Worm (Caenorhabditis elegans): ENCODE measurements around the gene K09A11.1.

K09A11.1 gene

DNA sequence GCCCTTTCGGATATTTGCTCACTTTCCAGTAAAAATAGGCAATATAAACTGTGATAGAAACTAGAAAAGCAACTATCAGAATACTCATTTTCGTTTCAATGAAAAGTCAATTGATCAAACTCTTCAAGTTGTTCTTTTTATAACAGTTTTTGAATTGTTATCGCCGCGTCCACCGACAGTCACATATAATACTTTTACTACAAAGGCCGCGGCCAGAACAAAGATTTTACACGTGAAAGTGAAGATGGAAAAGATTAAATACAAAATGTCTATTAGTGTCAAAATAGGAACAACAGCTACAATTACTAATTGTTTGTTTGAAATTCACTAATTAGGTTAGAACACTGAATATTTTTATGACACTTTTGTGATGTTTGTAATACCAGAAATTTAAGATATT lies 7.3 kb downstream of the K09A11.1 start, which contains the start of gene cyp-14A2:
TSS of gene cyp-14A2 (minus strand) at position 101 of the 400 bp plus-strand sequence.
- no peak for TF ChIP-seq nfya-1 (tag; optimal IDR thresholded peaks at IDR 0.05)
- no peak for TF ChIP-seq ttx-3 (tag; optimal IDR thresholded peaks at IDR 0.05)
- TF ChIP-seq ahr-1 (tag; optimal IDR thresholded peaks at IDR 0.05), result no peak
- TF ChIP-seq fkh-10 (GFP tag; optimal IDR thresholded peaks at IDR 0.05), result no peak
- TF ChIP-seq syd-9 (tag; optimal IDR thresholded peaks at IDR 0.05), result no peak
- TF ChIP-seq unc-42 (tag; optimal IDR thresholded peaks at IDR 0.05), result no peak
- no peak for TF ChIP-seq nhr-11 (tag; optimal IDR thresholded peaks at IDR 0.05)

DNA sequence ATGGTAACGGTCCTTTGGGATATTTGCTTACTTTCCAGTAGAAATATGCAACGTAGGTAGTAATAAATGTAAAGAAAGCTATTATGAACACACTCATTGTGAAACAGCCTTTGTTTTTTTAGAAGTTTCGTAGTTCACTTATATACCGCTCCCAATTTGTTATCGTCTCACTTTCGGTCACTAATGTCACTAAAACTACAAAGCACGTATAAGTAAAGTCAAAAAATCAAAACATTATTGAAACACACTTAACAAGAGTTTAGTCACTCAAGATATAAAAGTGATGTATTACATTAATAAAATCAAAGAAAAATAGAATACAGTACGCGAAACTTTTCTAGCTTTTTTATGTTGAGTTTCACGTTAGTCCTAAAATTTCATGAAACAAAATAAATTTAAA lies 11.8 kb downstream of the K09A11.1 start, which contains the start of gene cyp-14A3:
TSS of gene cyp-14A3 (minus strand) at position 101 of the 400 bp plus-strand sequence.
- TF ChIP-seq F13H6.1 (tag; optimal IDR thresholded peaks at IDR 0.05), result no peak
- TF ChIP-seq tbx-2 (tag; optimal IDR thresholded peaks at IDR 0.05), result no peak
- no peak for TF ChIP-seq ceh-24 (tag; optimal IDR thresholded peaks at IDR 0.05)
- TF ChIP-seq lin-11 (tag; optimal IDR thresholded peaks at IDR 0.05), result no peak
- no peak for TF ChIP-seq ceh-9 (tag; optimal IDR thresholded peaks at IDR 0.05)
- TF ChIP-seq ttx-3 (tag; optimal IDR thresholded peaks at IDR 0.05), result no peak
- no peak for TF ChIP-seq sdc-2 (tag; optimal IDR thresholded peaks at IDR 0.05)
- no peak for TF ChIP-seq pax-1 (tag; optimal IDR thresholded peaks at IDR 0.05)
- no peak for TF ChIP-seq pha-4 (tag; optimal IDR thresholded peaks at IDR 0.05)
- TF ChIP-seq ceh-22 (tag; optimal IDR thresholded peaks at IDR 0.05), result no peak
- no peak for TF ChIP-seq unc-55 (GFP tag; optimal IDR thresholded peaks at IDR 0.05)
- no peak for TF ChIP-seq pqm-1 (tag; optimal IDR thresholded peaks at IDR 0.05)
- no peak for TF ChIP-seq odd-2 (tag; optimal IDR thresholded peaks at IDR 0.05)
- TF ChIP-seq lim-6 (tag; optimal IDR thresholded peaks at IDR 0.05), result no peak
- TF ChIP-seq T23F11.4 (GFP tag; optimal IDR thresholded peaks at IDR 0.05), result no peak
- no peak for TF ChIP-seq ref-2 (tag; optimal IDR thresholded peaks at IDR 0.05)
- no peak for TF ChIP-seq sox-4 (tag; optimal IDR thresholded peaks at IDR 0.05)
- no peak for TF ChIP-seq elt-4 (tag; optimal IDR thresholded peaks at IDR 0.05)
- no peak for TF ChIP-seq unc-86 (tag; optimal IDR thresholded peaks at IDR 0.05)

DNA sequence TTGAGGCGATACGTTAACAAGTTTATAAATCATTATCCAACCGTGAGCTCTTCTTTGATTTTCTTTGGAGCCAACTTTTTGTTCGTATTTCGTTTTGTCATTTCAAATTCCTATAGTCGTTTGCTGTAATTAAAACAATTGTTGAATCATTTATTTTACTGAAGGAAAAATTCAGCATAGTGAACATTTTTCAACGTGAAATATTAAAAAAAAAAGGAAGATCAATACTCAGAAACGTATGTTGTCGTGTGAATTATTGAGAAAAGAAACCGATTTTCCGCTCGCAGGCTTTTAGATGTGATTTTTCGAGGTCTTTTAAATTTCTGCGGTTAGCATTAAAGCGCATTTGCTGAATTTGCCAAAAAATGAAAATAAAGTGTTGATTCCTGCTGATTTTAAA lies 16.6 kb downstream of the K09A11.1 start, which contains the start of gene phf-33:
TSS of gene phf-33 (minus strand) at position 101 of the 400 bp plus-strand sequence.
- TF ChIP-seq C38D4.7 (GFP tag; optimal IDR thresholded peaks at IDR 0.05) (no peak), rnt-1 (tag; optimal IDR thresholded peaks at IDR 0.05) (no peak)

DNA sequence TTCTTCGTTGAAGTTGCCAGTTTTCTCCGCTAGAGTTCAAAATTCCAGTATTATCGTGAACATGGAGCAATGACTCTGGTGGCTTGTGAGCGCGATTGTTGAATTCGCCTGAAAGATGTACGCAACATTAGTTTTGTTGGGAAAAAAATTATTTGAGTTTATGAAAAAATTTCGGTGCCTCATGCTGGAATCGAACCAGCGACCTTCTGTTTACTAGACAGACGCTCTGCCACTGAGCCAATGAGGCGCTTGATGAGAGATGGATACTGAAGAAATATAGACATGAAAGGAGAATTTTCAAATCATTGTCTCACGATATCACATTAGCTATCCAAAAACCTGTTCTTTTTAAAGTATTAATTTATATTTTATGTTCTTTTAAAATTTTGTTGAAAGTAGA lies 21.2 kb downstream of the K09A11.1 start:
- TF ChIP-seq F13H6.1 (tag; optimal IDR thresholded peaks at IDR 0.05) (no peak), madf-2 (tag; optimal IDR thresholded peaks at IDR 0.05) (no peak), ceh-9 (tag; optimal IDR thresholded peaks at IDR 0.05) (no peak), lim-6 (tag; optimal IDR thresholded peaks at IDR 0.05) (no peak), ceh-19 (GFP tag; optimal IDR thresholded peaks at IDR 0.05) (no peak), che-1 (tag; optimal IDR thresholded peaks at IDR 0.05) (no peak)

DNA sequence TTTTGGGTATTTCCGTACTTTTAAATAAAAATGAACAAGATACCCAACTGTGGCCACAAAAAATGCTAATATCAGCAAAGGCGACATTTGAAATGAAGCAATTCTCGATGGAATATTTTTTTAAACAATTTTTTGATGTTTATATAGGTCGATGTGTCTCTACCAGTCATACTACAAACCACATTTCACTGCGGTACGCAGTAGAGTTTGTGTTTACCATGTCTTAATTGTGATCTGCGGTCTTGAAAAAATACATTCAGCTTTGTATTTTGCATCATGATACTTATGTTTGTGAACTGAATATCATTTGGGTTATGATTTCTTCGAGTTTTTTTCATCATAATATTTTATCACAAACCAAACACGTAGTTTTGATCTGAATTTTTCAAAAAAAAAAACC lies 21.8 kb downstream of the K09A11.1 start, which contains the start of gene cyp-14A4:
TSS of gene cyp-14A4 (minus strand) at position 107 of the 400 bp plus-strand sequence.
- TF ChIP-seq sox-2 (GFP tag; IDR thresholded peaks at IDR 0.05) (no peak), nfya-1 (tag; optimal IDR thresholded peaks at IDR 0.05) (no peak)

DNA sequence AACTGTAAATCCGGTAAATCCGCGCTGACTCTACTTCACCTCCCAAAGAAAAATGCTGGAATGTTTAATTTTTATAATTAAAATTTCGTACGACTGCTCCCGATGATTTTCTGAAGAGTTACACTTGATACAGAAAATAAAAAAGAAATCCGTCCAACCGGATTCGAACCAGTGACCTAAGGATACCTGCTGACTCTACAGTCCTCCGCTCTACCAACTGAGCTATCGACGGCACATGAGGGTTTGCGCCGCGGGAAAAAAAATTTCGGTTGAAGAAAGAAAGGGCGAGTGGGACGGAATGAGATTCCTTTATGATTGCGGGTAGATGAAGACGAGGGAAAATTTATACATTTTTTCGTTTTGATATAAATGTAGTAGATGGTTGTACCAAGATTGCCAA lies 22.3 kb downstream of the K09A11.1 start:
- TF ChIP-seq unc-55 (GFP tag; optimal IDR thresholded peaks at IDR 0.05) (no peak), npax-4 (tag; optimal IDR thresholded peaks at IDR 0.05) (no peak), ceh-18 (tag; optimal IDR thresholded peaks at IDR 0.05) (no peak), nhr-232 (tag; optimal IDR thresholded peaks at IDR 0.05) (no peak), dve-1 (tag; optimal IDR thresholded peaks at IDR 0.05) (no peak), ceh-14 (tag; optimal IDR thresholded peaks at IDR 0.05) (no peak), rnt-1 (tag; optimal IDR thresholded peaks at IDR 0.05) (no peak), pag-3 (tag; optimal IDR thresholded peaks at IDR 0.05; ENCODE audit: borderline replicate concordance) (no peak), K02D7.2 (tag; optimal IDR thresholded peaks at IDR 0.05) (no peak), lim-6 (tag; optimal IDR thresholded peaks at IDR 0.05) (no peak), zip-5 (tag; optimal IDR thresholded peaks at IDR 0.05) (no peak), pha-2 (tag; optimal IDR thresholded peaks at IDR 0.05) (no peak), hlh-6 (tag; optimal IDR thresholded peaks at IDR 0.05) (no peak), K09A11.1 (tag; optimal IDR thresholded peaks at IDR 0.05; ENCODE audit: insufficient read depth) (no peak), C38D4.7 (GFP tag; optimal IDR thresholded peaks at IDR 0.05) (no peak)

All from whole organism, late embryonic.